Fruit fly (Drosophila melanogaster) Kc167 (cell line): Measurements from ENCODE around the gene CG10005.

Experiments used
- h ChIP-seq: fragments of >200 bp; optimal IDR thresholded peaks from 3 replicates; lab custom pipeline; 2018; ENCODE audit warnings: missing external identifiers
- psq ChIP-seq: fragments of >200 bp; optimal IDR thresholded peaks from 2 replicates; lab custom pipeline; 2017; ENCODE audit warnings: missing external identifiers

dm6 chr3R:12020987-12021386 is 44.0 kb upstream of the CG10005 start:
- TF ChIP-seq psq = no peak
- TF ChIP-seq h (lab: Kevin White, UChicago) = no peak
